Fruit fly (Drosophila melanogaster) whole organism, adult: ENCODE results near the gene para.

Experiments
- CG7045 ChIP-seq: fragments of 200-800 bp; sonication (Bioruptor generic); optimal IDR thresholded peaks from 2 replicates; lab custom pipeline; 2017; ENCODE audit warnings: missing biosample characterization, mild to moderate bottlenecking, missing genetic modification characterization
- bab1 ChIP-seq: fragments of 200-800 bp; sonication (Bioruptor generic); optimal IDR thresholded peaks from 3 replicates; lab custom pipeline; 2019; ENCODE audit warnings: missing biosample characterization, mild to moderate bottlenecking, missing genetic modification characterization, moderate library complexity

DNA sequence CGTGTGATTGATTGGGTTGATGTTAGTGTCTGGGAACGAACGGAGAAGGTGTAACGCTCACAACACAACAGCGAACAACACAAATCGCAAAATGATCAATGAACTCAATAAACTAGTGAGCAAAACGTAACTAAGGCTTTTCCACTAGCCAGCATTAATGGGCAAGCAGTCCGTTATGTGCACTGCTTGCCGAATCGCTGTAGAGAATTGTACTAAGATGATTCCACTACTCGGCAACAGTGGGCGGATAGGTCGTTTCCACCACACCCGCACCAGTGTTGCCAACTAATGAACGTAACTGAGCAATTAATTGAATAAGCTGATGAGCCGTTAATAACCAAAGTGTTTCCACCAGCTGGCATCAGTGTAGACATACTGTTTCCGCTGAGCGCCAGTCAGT lies 48.4 kb downstream of the para start:
- TF ChIP-seq CG7045 (GFP tag; lab: Kevin White, UChicago) (no peak), bab1 (GFP tag; lab: Kevin White, UChicago) (no peak)
